Fruit fly (Drosophila melanogaster): ENCODE results near the gene S-Lap1.

dm6 chr3L:8655217-8655896 lies 38.3 kb downstream of the S-Lap1 start:
- no peak for TF ChIP-seq Hr96 (GFP tag; optimal IDR thresholded peaks at IDR 0.05)
- no peak for TF ChIP-seq CG33017 (tag; optimal IDR thresholded peaks at IDR 0.05)

All from whole organism, adult.